Fruit fly (Drosophila melanogaster): Measurements from ENCODE around the gene CG17105.

DNA sequence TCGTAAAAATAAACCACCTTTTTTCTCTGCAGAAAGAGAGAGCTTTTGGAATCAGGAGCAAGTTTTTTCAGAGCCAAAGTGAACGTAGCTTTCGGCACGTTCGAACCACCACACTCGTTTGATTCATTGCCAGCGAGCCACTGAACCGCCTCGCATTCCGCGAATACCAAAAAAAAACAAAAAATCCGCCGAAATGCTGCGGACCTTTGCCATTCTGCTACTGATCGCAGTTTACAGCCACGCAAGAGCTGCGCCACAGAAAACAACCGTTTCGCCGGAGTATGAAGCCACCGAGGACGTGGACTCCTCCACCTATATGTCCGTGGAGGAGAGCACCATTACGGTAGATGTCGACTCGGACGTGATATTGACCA is 3.1 kb upstream of the CG17105 start:
- TF ChIP-seq CG8478 (optimal IDR thresholded peaks at IDR 0.05) = no peak
- TF ChIP-seq CTCF (optimal IDR thresholded peaks at IDR 0.05) = no peak
